Fruit fly (Drosophila melanogaster): ENCODE measurements around the gene CG32204.

The CG32204 gene

DNA sequence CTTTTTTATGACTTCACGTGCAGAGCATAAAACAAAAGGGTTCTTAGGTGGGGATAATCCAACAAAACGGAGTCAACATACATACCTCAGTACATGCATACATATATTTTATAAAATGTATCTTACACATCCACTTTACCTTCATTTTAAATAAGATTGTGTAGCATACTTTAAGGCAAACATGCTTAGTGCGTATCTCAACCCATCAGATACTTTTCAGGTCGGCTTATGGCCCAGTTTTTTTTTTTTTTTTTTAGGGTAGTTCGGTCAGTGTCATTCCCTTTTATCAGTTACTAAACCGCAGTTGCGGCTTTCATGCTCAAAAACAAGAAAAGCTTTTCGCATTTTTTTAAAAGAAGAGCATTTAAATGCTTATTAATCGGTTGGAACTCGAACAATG lies 53.9 kb downstream of the CG32204 start, which contains the start of gene NijB (continued):
- TF ChIP-seq CG5245 (GFP tag; optimal IDR thresholded peaks at IDR 0.05): no peak
- TF ChIP-seq CG10366 (GFP tag; IDR thresholded peaks at IDR 0.05): no peak
- TF ChIP-seq zf30C (GFP tag; optimal IDR thresholded peaks at IDR 0.05): no peak
- TF ChIP-seq NfI (GFP tag; optimal IDR thresholded peaks at IDR 0.05): no peak
- no peak for TF ChIP-seq CG7357 (GFP tag; IDR thresholded peaks at IDR 0.05)
- no peak for TF ChIP-seq CG11456 (GFP tag; IDR thresholded peaks at IDR 0.05)
- no peak for TF ChIP-seq pros (GFP tag; optimal IDR thresholded peaks at IDR 0.05)
- TF ChIP-seq Doc3 (GFP tag; IDR thresholded peaks at IDR 0.05; ENCODE audit: partially characterized antibody): no peak
- no peak for TF ChIP-seq CG31388 (GFP tag; optimal IDR thresholded peaks at IDR 0.05)
- TF ChIP-seq tna (GFP tag; IDR thresholded peaks at IDR 0.05; ENCODE audit: partially characterized antibody): no peak
- TF ChIP-seq PHDP (tag; optimal IDR thresholded peaks at IDR 0.05): no peak
- TF ChIP-seq Pdp1 (GFP tag; optimal IDR thresholded peaks at IDR 0.05): peak in 1 of 2 experiments; percentile 60
- no peak for TF ChIP-seq CG13624 (GFP tag; optimal IDR thresholded peaks at IDR 0.05)
- TF ChIP-seq CG14050 (GFP tag; IDR thresholded peaks at IDR 0.05): no peak
- TF ChIP-seq CG34224 (GFP tag; IDR thresholded peaks at IDR 0.05; ENCODE audit: partially characterized antibody): no peak
- no peak for TF ChIP-seq CG14710 (tag; optimal IDR thresholded peaks at IDR 0.05)
- TF ChIP-seq CG3995 (GFP tag; optimal IDR thresholded peaks at IDR 0.05): no peak
- no peak for TF ChIP-seq lov (optimal IDR thresholded peaks at IDR 0.05)
- no peak for TF ChIP-seq lov (GFP tag; IDR thresholded peaks at IDR 0.05)
- TF ChIP-seq pho (GFP tag; optimal IDR thresholded peaks at IDR 0.05): no peak
- no peak for TF ChIP-seq CG8944 (GFP tag; optimal IDR thresholded peaks at IDR 0.05)
- TF ChIP-seq CG12071 (GFP tag; optimal IDR thresholded peaks at IDR 0.05): no peak
- peak; percentile 23 for TF ChIP-seq Lhr (GFP tag; optimal IDR thresholded peaks at IDR 0.05)
- TF ChIP-seq CG13424 (tag; optimal IDR thresholded peaks at IDR 0.05): no peak
- no peak for TF ChIP-seq Jarid2 (GFP tag; optimal IDR thresholded peaks at IDR 0.05)
- peak; percentile 32 for TF ChIP-seq D19A (tag; optimal IDR thresholded peaks at IDR 0.05)
- no peak for TF ChIP-seq danr (GFP tag; IDR thresholded peaks at IDR 0.05)
- no peak for TF ChIP-seq slbo (GFP tag; IDR thresholded peaks at IDR 0.05)
- TF ChIP-seq CTCF (GFP tag; optimal IDR thresholded peaks at IDR 0.05): peak; percentile 11
- no peak for TF ChIP-seq CG31441 (GFP tag; IDR thresholded peaks at IDR 0.05)
- TF ChIP-seq chinmo (GFP tag; IDR thresholded peaks at IDR 0.05; ENCODE audit: partially characterized antibody): 0 out of 4 replicates have a peak, but pooled peaks have one; percentile 30
- TF ChIP-seq gcm (GFP tag; optimal IDR thresholded peaks at IDR 0.05): no peak
- TF ChIP-seq vfl (GFP tag; optimal IDR thresholded peaks at IDR 0.05): no peak
- TF ChIP-seq CG17186 (GFP tag; optimal IDR thresholded peaks at IDR 0.05): no peak
- TF ChIP-seq CG18476 (GFP tag; optimal IDR thresholded peaks at IDR 0.05): no peak
- no peak for TF ChIP-seq CG12219 (GFP tag; optimal IDR thresholded peaks at IDR 0.05)
- TF ChIP-seq CG8359 (GFP tag; optimal IDR thresholded peaks at IDR 0.05; ENCODE audit: borderline replicate concordance): no peak
- TF ChIP-seq sug (tag; optimal IDR thresholded peaks at IDR 0.05): peak; percentile 4
- TF ChIP-seq ash1 (GFP tag; optimal IDR thresholded peaks at IDR 0.05): no peak
- no peak for TF ChIP-seq HLH3B (GFP tag; IDR thresholded peaks at IDR 0.05)
- no peak for TF ChIP-seq CG31365 (tag; optimal IDR thresholded peaks at IDR 0.05)
- no peak for TF ChIP-seq CG6765 (GFP tag; optimal IDR thresholded peaks at IDR 0.05)
- no peak for TF ChIP-seq Max (GFP tag; optimal IDR thresholded peaks at IDR 0.05)
- 0 out of 3 replicates have a peak, but pooled peaks have one; percentile 45 for TF ChIP-seq CG2199 (GFP tag; IDR thresholded peaks at IDR 0.05)
- TF ChIP-seq CG10321 (GFP tag; IDR thresholded peaks at IDR 0.05): no peak
- no peak for TF ChIP-seq slp2 (GFP tag; optimal IDR thresholded peaks at IDR 0.05)
- no peak for TF ChIP-seq CG10267 (tag; optimal IDR thresholded peaks at IDR 0.05)
- no peak for TF ChIP-seq da (GFP tag; optimal IDR thresholded peaks at IDR 0.05)
- no peak for TF ChIP-seq trh (GFP tag; optimal IDR thresholded peaks at IDR 0.05)
- no peak for TF ChIP-seq bsh (GFP tag; optimal IDR thresholded peaks at IDR 0.05)
- TF ChIP-seq NC2α (GFP tag; optimal IDR thresholded peaks at IDR 0.05): no peak
- TF ChIP-seq D19B (GFP tag; optimal IDR thresholded peaks at IDR 0.05): no peak

Measured in whole organism, embryonic.